Worm (Caenorhabditis elegans): ENCODE data around the gene sri-18.

The sri-18 gene

DNA sequence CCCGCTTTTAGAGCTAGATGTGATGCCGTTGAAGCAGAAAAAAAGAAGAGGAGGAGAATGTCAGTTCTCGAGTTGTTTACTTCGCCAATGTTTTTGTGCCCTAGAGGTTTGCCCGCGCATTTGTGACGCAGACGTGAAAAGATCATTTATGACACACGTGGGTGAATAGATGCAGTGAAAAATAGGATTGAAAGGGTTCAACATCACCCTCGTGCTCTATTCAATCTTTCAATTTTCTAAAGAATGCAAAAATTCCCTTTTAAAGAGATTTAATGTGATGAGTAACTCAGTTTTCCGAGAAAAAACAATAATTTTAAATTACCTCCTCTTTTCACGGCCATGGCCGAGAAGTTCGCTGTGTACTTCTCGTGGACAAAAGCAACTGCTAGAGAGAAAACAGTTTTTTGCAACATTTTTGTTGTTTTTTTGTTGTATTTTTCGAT lies 13.9 kb downstream of the sri-18 start (continued):
- TF ChIP-seq ztf-26 (tag; optimal IDR thresholded peaks at IDR 0.05): no peak
- TF ChIP-seq F23B12.7 (tag; optimal IDR thresholded peaks at IDR 0.05; ENCODE audit: insufficient read depth): no peak
- TF ChIP-seq aptf-2 (GFP tag; conservative IDR thresholded peaks at IDR 0.05): no peak
- no peak for TF ChIP-seq tbx-9 (tag; optimal IDR thresholded peaks at IDR 0.05; ENCODE audit: borderline replicate concordance)
- TF ChIP-seq tlf-1 (GFP tag; optimal IDR thresholded peaks at IDR 0.05): no peak
- TF ChIP-seq dpl-1 (GFP tag; optimal IDR thresholded peaks at IDR 0.05): peak; percentile 19
- no peak for TF ChIP-seq dpff-1 (tag; optimal IDR thresholded peaks at IDR 0.05)
- TF ChIP-seq K11D2.4 (GFP tag; IDR thresholded peaks at IDR 0.05): 0 out of 2 replicates have a peak, but pooled peaks have one; percentile 52
- no peak for TF ChIP-seq F52B5.7 (tag; optimal IDR thresholded peaks at IDR 0.05)
- no peak for TF ChIP-seq ztf-28 (GFP tag; IDR thresholded peaks at IDR 0.05)
- TF ChIP-seq B0035.1 (tag; optimal IDR thresholded peaks at IDR 0.05): no peak
- no peak for TF ChIP-seq ceh-58 (GFP tag; IDR thresholded peaks at IDR 0.05)
- no peak for TF ChIP-seq bed-1 (GFP tag; IDR thresholded peaks at IDR 0.05)
- TF ChIP-seq snpc-3.4 (tag; optimal IDR thresholded peaks at IDR 0.05): no peak
- TF ChIP-seq aptf-3 (GFP tag; IDR thresholded peaks at IDR 0.05): no peak
- no peak for TF ChIP-seq unc-62 (GFP tag; optimal IDR thresholded peaks at IDR 0.05)
- no peak for TF ChIP-seq ceh-40 (GFP tag; IDR thresholded peaks at IDR 0.05)
- no peak for TF ChIP-seq Y53F4B.3 (GFP tag; IDR thresholded peaks at IDR 0.05)
- no peak for TF ChIP-seq Y67H2A.10 (GFP tag; conservative IDR thresholded peaks at IDR 0.05)
- TF ChIP-seq efl-1 (GFP tag; optimal IDR thresholded peaks at IDR 0.05): peak; percentile 61
- TF ChIP-seq hsf-1 (GFP tag; IDR thresholded peaks at IDR 0.05): no peak
- TF ChIP-seq egl-18 (GFP tag; IDR thresholded peaks at IDR 0.05): no peak
- TF ChIP-seq D2030.7 (GFP tag; IDR thresholded peaks at IDR 0.05): peak; percentile 37; the same call in 1 of the 2 replicates
- TF ChIP-seq egl-44 (GFP tag; IDR thresholded peaks at IDR 0.05): no peak
- no peak for TF ChIP-seq T07F8.4 (tag; optimal IDR thresholded peaks at IDR 0.05)
- TF ChIP-seq ztf-3 (GFP tag; optimal IDR thresholded peaks at IDR 0.05): no peak
- TF ChIP-seq ztf-6 (GFP tag; IDR thresholded peaks at IDR 0.05): no peak
- TF ChIP-seq F33H1.4 (GFP tag; IDR thresholded peaks at IDR 0.05): no peak
- TF ChIP-seq lin-35 (GFP tag; optimal IDR thresholded peaks at IDR 0.05): peak in 1 of 3 experiments; percentile 54
- TF ChIP-seq let-526 (GFP tag; IDR thresholded peaks at IDR 0.05): no peak
- TF ChIP-seq tbp1 (GFP tag; optimal IDR thresholded peaks at IDR 0.05): no peak
- no peak for TF ChIP-seq repo-1 (tag; optimal IDR thresholded peaks at IDR 0.05)
- no peak for TF ChIP-seq bed-2 (GFP tag; IDR thresholded peaks at IDR 0.05)
- TF ChIP-seq snpc-4 (GFP tag; optimal IDR thresholded peaks at IDR 0.05): no peak
- TF ChIP-seq snpc-4 (tag; optimal IDR thresholded peaks at IDR 0.05): no peak
- TF ChIP-seq ccch-3 (GFP tag; optimal IDR thresholded peaks at IDR 0.05): no peak
- TF ChIP-seq ztf-25 (GFP tag; IDR thresholded peaks at IDR 0.05): no peak
- no peak for TF ChIP-seq nfyb-1 (GFP tag; IDR thresholded peaks at IDR 0.05)
- TF ChIP-seq mes-4 (tag; optimal IDR thresholded peaks at IDR 0.05): no peak
- TF ChIP-seq nfya-1 (tag; optimal IDR thresholded peaks at IDR 0.05; ENCODE audit: borderline replicate concordance, insufficient read depth): no peak
- TF ChIP-seq Y56A3A.18 (GFP tag; IDR thresholded peaks at IDR 0.05): no peak
- no peak for TF ChIP-seq Y53G8AR.9 (GFP tag; conservative IDR thresholded peaks at IDR 0.05)
- no peak for TF ChIP-seq nfya-2 (GFP tag; IDR thresholded peaks at IDR 0.05)
- TF ChIP-seq ZK185.1 (tag; optimal IDR thresholded peaks at IDR 0.05; ENCODE audit: poor library complexity, severe bottlenecking): no peak
- no peak for TF ChIP-seq athp-1 (tag; optimal IDR thresholded peaks at IDR 0.05)
- no peak for TF ChIP-seq chd-7 (tag; optimal IDR thresholded peaks at IDR 0.05)
- no peak for TF ChIP-seq nhr-120 (GFP tag; IDR thresholded peaks at IDR 0.05)
- TF ChIP-seq lsy-27 (tag; optimal IDR thresholded peaks at IDR 0.05; ENCODE audit: borderline replicate concordance, insufficient read depth): no peak
- TF ChIP-seq ceh-27 (GFP tag; optimal IDR thresholded peaks at IDR 0.05): no peak
- TF ChIP-seq hlh-12 (tag; optimal IDR thresholded peaks at IDR 0.05): no peak
